Worm (Caenorhabditis elegans): Measurements from ENCODE around the gene Y48A6C.8.
A peak's percentile ranks its signal among the peaks of the same experiment; 100 is the strongest.

Y48A6C.8 gene

DNA sequence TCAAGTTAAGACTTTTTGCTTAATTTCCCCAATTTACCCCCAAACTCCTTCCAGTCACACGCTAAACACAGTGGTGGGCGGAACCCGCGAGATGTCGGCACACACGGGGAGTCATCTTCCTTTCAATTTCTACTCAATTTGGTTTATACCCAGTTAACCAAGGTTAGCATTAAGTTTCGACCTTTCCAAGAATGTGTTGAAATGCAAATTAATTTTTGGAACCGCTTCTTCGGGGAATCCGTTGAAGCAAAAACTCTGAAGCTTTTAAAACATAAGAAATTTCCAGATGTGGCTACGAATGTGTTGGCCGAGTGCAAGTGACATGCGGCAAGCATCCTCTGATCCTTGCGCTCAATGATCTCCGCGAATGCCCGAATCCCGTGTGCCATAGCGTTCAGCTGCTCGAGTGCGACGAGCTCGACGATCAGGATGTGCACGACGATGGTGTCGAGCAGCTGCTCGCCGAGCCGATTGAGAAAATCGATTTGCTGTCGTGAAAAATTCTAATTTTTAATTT is 36.5 kb downstream of the Y48A6C.8 start (continued):
- TF ChIP-seq spr-1 (tag; optimal IDR thresholded peaks at IDR 0.05) (peak; percentile 44), ztf-7 (tag; optimal IDR thresholded peaks at IDR 0.05) (no peak), ceh-44 (GFP tag; IDR thresholded peaks at IDR 0.05) (peak; percentile 57; the same call in 1 of the 2 replicates), aly-2 (tag; optimal IDR thresholded peaks at IDR 0.05) (no peak), Y5F2A.4 (GFP tag; optimal IDR thresholded peaks at IDR 0.05) (peak; percentile 18), jun-1 (tag; optimal IDR thresholded peaks at IDR 0.05) (no peak), dve-1 (tag; optimal IDR thresholded peaks at IDR 0.05; ENCODE audit: insufficient read depth) (peak; percentile 29), nhr-48 (tag; optimal IDR thresholded peaks at IDR 0.05) (peak; percentile 4), Y75B8A.6 (GFP tag; IDR thresholded peaks at IDR 0.05) (0 out of 2 replicates have a peak, but pooled peaks have one; percentile 49), set-16 (GFP tag; IDR thresholded peaks at IDR 0.05) (peak; percentile 82), lim-7 (GFP tag; IDR thresholded peaks at IDR 0.05) (peak; percentile 50; the same call in 1 of the 2 replicates), ama-1 (optimal IDR thresholded peaks at IDR 0.05) (peak; percentile 96), arid-1 (GFP tag; conservative IDR thresholded peaks at IDR 0.05) (peak; percentile 56), sdz-12 (GFP tag; optimal IDR thresholded peaks at IDR 0.05) (peak; percentile 45), snpc-4 (tag; optimal IDR thresholded peaks at IDR 0.05) (peak; percentile 74), madf-5 (GFP tag; IDR thresholded peaks at IDR 0.05) (0 out of 4 replicates have a peak, but pooled peaks of 1 of the 2 experiments have one; percentile 2), dmd-9 (GFP tag; IDR thresholded peaks at IDR 0.05) (0 out of 2 replicates have a peak, but pooled peaks have one; percentile 52), mdt-29 (GFP tag; IDR thresholded peaks at IDR 0.05) (peak; percentile 78), mxl-3 (GFP tag; optimal IDR thresholded peaks at IDR 0.05) (peak; percentile 29), spr-3 (GFP tag; optimal IDR thresholded peaks at IDR 0.05) (no peak), nhr-10 (tag; optimal IDR thresholded peaks at IDR 0.05) (no peak), saeg-2 (GFP tag; IDR thresholded peaks at IDR 0.05) (peak; percentile 64; the same call in 1 of the 2 replicates), mes-2 (tag; optimal IDR thresholded peaks at IDR 0.05; ENCODE audit: poor library complexity, severe bottlenecking) (peak; percentile 66), mep-1 (tag; optimal IDR thresholded peaks at IDR 0.05) (peak; percentile 13), lsy-2 (tag; optimal IDR thresholded peaks at IDR 0.05) (peak in 1 of 2 experiments; percentile 24), egl-27 (tag; optimal IDR thresholded peaks at IDR 0.05) (no peak), aha-1 (tag) (peak; percentile 75), vab-7 (GFP tag; IDR thresholded peaks at IDR 0.05) (peak; percentile 55; the same call in 1 of the 2 replicates), F49E8.2 (tag; optimal IDR thresholded peaks at IDR 0.05; ENCODE audit: borderline replicate concordance) (peak; percentile 88), nhr-102 (tag; optimal IDR thresholded peaks at IDR 0.05) (peak; percentile 41), nhr-42 (GFP tag; IDR thresholded peaks at IDR 0.05) (peak; percentile 61; the same call in 1 of the 2 replicates), F26F4.8 (GFP tag; conservative IDR thresholded peaks at IDR 0.05) (0 out of 2 replicates have a peak, but pooled peaks have one; percentile 39)

DNA sequence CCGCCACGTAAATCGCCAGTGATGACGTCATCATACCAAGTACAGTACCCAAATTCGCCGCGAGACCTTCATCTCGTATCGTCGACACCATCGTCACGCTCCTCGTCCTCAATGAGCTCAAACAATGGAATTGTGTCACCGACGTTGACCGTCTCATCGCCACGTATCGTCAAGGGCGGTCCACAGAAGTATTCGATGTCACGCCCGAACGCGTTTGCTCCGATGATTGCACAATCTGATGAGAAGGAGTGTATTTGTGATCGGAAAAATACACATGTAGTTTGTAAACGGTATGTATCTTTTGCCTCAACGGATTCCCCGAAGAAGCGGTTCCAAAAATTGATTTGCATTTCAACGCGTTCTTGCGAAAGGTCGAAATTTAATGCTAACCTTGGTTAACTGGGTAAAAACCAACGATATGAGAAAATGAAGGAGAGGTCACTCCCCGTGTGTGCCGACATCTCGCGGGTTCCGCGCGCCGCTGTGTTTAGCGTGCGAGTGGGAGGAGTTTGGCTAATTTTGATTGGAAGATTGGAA is 37.2 kb downstream of the Y48A6C.8 start:
- TF ChIP-seq nhr-77 (tag; optimal IDR thresholded peaks at IDR 0.05) (no peak), F10B5.3 (tag; optimal IDR thresholded peaks at IDR 0.05) (no peak), nhr-10 (tag; optimal IDR thresholded peaks at IDR 0.05) (no peak), unc-62 (GFP tag; optimal IDR thresholded peaks at IDR 0.05 in 1 of 2) (no peak), unc-62 (tag; optimal IDR thresholded peaks at IDR 0.05) (no peak), madf-9 (GFP tag; conservative IDR thresholded peaks at IDR 0.05) (no peak; the same call in 1 of the 2 replicates), mep-1 (tag; optimal IDR thresholded peaks at IDR 0.05) (peak; percentile 49), lin-13 (GFP tag; optimal IDR thresholded peaks at IDR 0.05) (peak; percentile 30), D1046.2 (GFP tag; IDR thresholded peaks at IDR 0.05) (no peak), nhr-102 (tag; optimal IDR thresholded peaks at IDR 0.05) (peak; percentile 56), skn-1 (tag; optimal IDR thresholded peaks at IDR 0.05) (no peak), F44E2.7 (GFP tag; IDR thresholded peaks at IDR 0.05) (no peak), set-16 (GFP tag; IDR thresholded peaks at IDR 0.05) (no peak), ZK337.2 (GFP tag; IDR thresholded peaks at IDR 0.05) (peak; percentile 48; the same call in 1 of the 2 replicates), fos-1 (tag; optimal IDR thresholded peaks at IDR 0.05) (no peak), aha-1 (tag) (peak; percentile 63), snpc-1.2 (GFP tag; IDR thresholded peaks at IDR 0.05) (peak; percentile 70; the same call in 1 of the 2 replicates), ces-1 (GFP tag; optimal IDR thresholded peaks at IDR 0.05) (no peak), lim-7 (GFP tag; IDR thresholded peaks at IDR 0.05) (peak; percentile 66; the same call in 1 of the 2 replicates), egl-43 (GFP tag; IDR thresholded peaks at IDR 0.05) (no peak), mxl-3 (GFP tag; optimal IDR thresholded peaks at IDR 0.05) (peak; percentile 13), nhr-237 (tag; optimal IDR thresholded peaks at IDR 0.05) (no peak), nhr-42 (GFP tag; IDR thresholded peaks at IDR 0.05) (peak; percentile 45; the same call in 1 of the 2 replicates), dmd-6 (GFP tag; IDR thresholded peaks at IDR 0.05) (0 out of 2 replicates have a peak, but pooled peaks have one; percentile 23), attf-4 (tag; optimal IDR thresholded peaks at IDR 0.05) (no peak)
